Fruit fly (Drosophila melanogaster) whole organism, embryonic: Measurements from ENCODE around the gene CG4291.

Experiments
- ATbp ChIP-seq: fragments of 200-800 bp; sonication (Bioruptor generic); optimal IDR thresholded peaks from 2 replicates; lab custom pipeline; 2017; ENCODE audit warnings: missing biosample characterization, mild to moderate bottlenecking, missing genetic modification characterization, missing genetic modification reagents
- BtbVII ChIP-seq: fragments of 200-800 bp; sonication (Bioruptor generic); optimal IDR thresholded peaks from 3 replicates; lab custom pipeline; 2017; ENCODE audit warnings: missing biosample characterization, mild to moderate bottlenecking, missing genetic modification characterization
- CG10979 ChIP-seq: fragments of 200-800 bp; sonication (Bioruptor generic); optimal IDR thresholded peaks from 2 replicates; lab custom pipeline; 2018; ENCODE audit warnings: missing biosample characterization, mild to moderate bottlenecking, missing genetic modification characterization, moderate library complexity
- CG12299 ChIP-seq: fragments of 200-800 bp; sonication (Bioruptor generic); optimal IDR thresholded peaks from 2 replicates; lab custom pipeline; 2018; ENCODE audit warnings: missing biosample characterization, mild to moderate bottlenecking, missing genetic modification characterization
- CG14710 ChIP-seq: fragments of 200-800 bp; sonication (Bioruptor generic); optimal IDR thresholded peaks from 3 replicates; lab custom pipeline; 2019; ENCODE audit warnings: missing biosample characterization, mild to moderate bottlenecking, missing genetic modification characterization, moderate library complexity
- CG1529 ChIP-seq: fragments of 200-800 bp; sonication (Bioruptor generic); optimal IDR thresholded peaks from 3 replicates; lab custom pipeline; 2018; ENCODE audit warnings: missing biosample characterization, missing genetic modification characterization
- CG17359 ChIP-seq: fragments of 200-800 bp; sonication (Bioruptor generic); optimal IDR thresholded peaks from 3 replicates; lab custom pipeline; 2018; ENCODE audit warnings: missing biosample characterization, mild to moderate bottlenecking, missing genetic modification characterization, moderate library complexity
- CG17612 ChIP-seq: fragments of 200-800 bp; sonication (Bioruptor generic); IDR thresholded peaks from 2 replicates; pipeline ENCODE4 v1.3.6; 2022; ENCODE audit warnings: missing biosample characterization, missing genetic modification characterization
- CG17912 ChIP-seq: fragments of 200-800 bp; sonication (Bioruptor generic); optimal IDR thresholded peaks from 2 replicates; lab custom pipeline; 2018; ENCODE audit warnings: missing biosample characterization, mild to moderate bottlenecking, missing genetic modification characterization
- CG18599 ChIP-seq: fragments of 200-800 bp; sonication (Bioruptor generic); optimal IDR thresholded peaks from 3 replicates; lab custom pipeline; 2017; ENCODE audit warnings: missing biosample characterization, missing genetic modification characterization, mild to moderate bottlenecking, moderate library complexity, missing genetic modification reagents
- CG2678 ChIP-seq: fragments of 200-800 bp; sonication (Bioruptor generic); optimal IDR thresholded peaks from 3 replicates; lab custom pipeline; 2019; ENCODE audit warnings: missing biosample characterization, mild to moderate bottlenecking, missing genetic modification characterization, moderate library complexity
- CG3847 ChIP-seq: fragments of 200-800 bp; sonication (Bioruptor generic); IDR thresholded peaks from 2 replicates; pipeline ENCODE4 v1.3.6; 2022; ENCODE audit warnings: missing biosample characterization, missing genetic modification characterization
- CG6854 ChIP-seq: fragments of 200-800 bp; sonication (Bioruptor generic); optimal IDR thresholded peaks from 3 replicates; lab custom pipeline; 2017; ENCODE audit warnings: missing biosample characterization, mild to moderate bottlenecking, missing genetic modification characterization
- CG7839 ChIP-seq: fragments of 200-800 bp; sonication (Bioruptor generic); optimal IDR thresholded peaks from 3 replicates; lab custom pipeline; 2018; ENCODE audit warnings: missing biosample characterization, mild to moderate bottlenecking, missing genetic modification characterization, moderate library complexity
- CG9817 ChIP-seq: fragments of 200-800 bp; sonication (Bioruptor generic); optimal IDR thresholded peaks from 2 replicates; lab custom pipeline; 2018; ENCODE audit warnings: missing biosample characterization, mild to moderate bottlenecking, missing genetic modification characterization, moderate library complexity
- CrebB ChIP-seq: fragments of 200-800 bp; sonication (Bioruptor generic); optimal IDR thresholded peaks from 3 replicates; lab custom pipeline; 2018; ENCODE audit warnings: missing biosample characterization, mild to moderate bottlenecking, missing genetic modification characterization
- D19A ChIP-seq: fragments of 200-800 bp; optimal IDR thresholded peaks from 3 replicates; lab custom pipeline; 2019; ENCODE audit warnings: missing biosample characterization, mild to moderate bottlenecking, missing genetic modification characterization, moderate library complexity
- Ets97D ChIP-seq: fragments of 200-800 bp; sonication (Bioruptor generic); optimal IDR thresholded peaks from 3 replicates; lab custom pipeline; 2016; ENCODE audit warnings: missing biosample characterization, missing genetic modification characterization
- HmgD ChIP-seq: fragments of 200-800 bp; sonication (Bioruptor generic); optimal IDR thresholded peaks from 3 replicates; lab custom pipeline; 2016; ENCODE audit warnings: missing biosample characterization, missing genetic modification characterization
- Lpt ChIP-seq: fragments of >200 bp; optimal IDR thresholded peaks from 2 replicates; lab custom pipeline; 2018; ENCODE audit warnings: missing biosample characterization, missing genetic modification characterization
- MESR4 ChIP-seq: fragments of 200-800 bp; sonication (Bioruptor generic); optimal IDR thresholded peaks from 2 replicates; lab custom pipeline; 2018; ENCODE audit warnings: missing biosample characterization, mild to moderate bottlenecking, missing genetic modification characterization, moderate library complexity
- NK7.1 ChIP-seq: fragments of 200-800 bp; sonication (Bioruptor generic); optimal IDR thresholded peaks from 3 replicates; lab custom pipeline; 2016; ENCODE audit warnings: missing biosample characterization, missing genetic modification characterization
- Optix ChIP-seq: fragments of 200-800 bp; sonication (Bioruptor generic); IDR thresholded peaks from 3 replicates; pipeline ENCODE4 v1.3.6; 2022; ENCODE audit warnings: missing biosample characterization, missing genetic modification characterization
- Poxn ChIP-seq: fragments of 200-800 bp; sonication (Bioruptor generic); IDR thresholded peaks from 2 replicates; pipeline ENCODE4 v1.3.6; 2022; ENCODE audit warnings: missing biosample characterization, missing genetic modification characterization
- Ptx1 ChIP-seq: fragments of 200-800 bp; sonication (Bioruptor generic); IDR thresholded peaks from 2 replicates; pipeline ENCODE4 v1.3.6; 2022; ENCODE audit warnings: missing biosample characterization, missing genetic modification characterization
- Ravus ChIP-seq: fragments of 200-800 bp; sonication (Bioruptor generic); IDR thresholded peaks from 2 replicates; pipeline ENCODE4 v1.3.6; 2022; ENCODE audit warnings: missing biosample characterization, missing genetic modification characterization
- Sox100B ChIP-seq: fragments of 200-800 bp; sonication (Bioruptor generic); optimal IDR thresholded peaks from 3 replicates; lab custom pipeline; 2018; ENCODE audit warnings: missing biosample characterization, mild to moderate bottlenecking, missing genetic modification characterization
- abd-A ChIP-seq: fragments of 200-800 bp; sonication (Bioruptor generic); optimal IDR thresholded peaks from 3 replicates; lab custom pipeline; 2019; ENCODE audit warnings: missing biosample characterization, mild to moderate bottlenecking, missing genetic modification characterization, moderate library complexity
- amos ChIP-seq: fragments of 200-800 bp; sonication (Bioruptor generic); IDR thresholded peaks from 2 replicates; pipeline ENCODE4 v1.3.6; 2022; ENCODE audit warnings: missing biosample characterization, missing genetic modification characterization; ENCODE audit not compliant: partially characterized antibody
- ase ChIP-seq: fragments of 200-800 bp; sonication (Bioruptor generic); IDR thresholded peaks from 3 replicates; pipeline ENCODE4 v1.3.6; 2022; ENCODE audit warnings: missing biosample characterization, missing genetic modification characterization
- ash1 ChIP-seq: fragments of 200-800 bp; sonication (Bioruptor generic); optimal IDR thresholded peaks from 2 replicates; lab custom pipeline; 2018; ENCODE audit warnings: missing biosample characterization, mild to moderate bottlenecking, missing genetic modification characterization
- az2 ChIP-seq: fragments of 200-800 bp; sonication (Bioruptor generic); optimal IDR thresholded peaks from 3 replicates; lab custom pipeline; 2016; ENCODE audit warnings: missing biosample characterization, missing genetic modification characterization
- bcd ChIP-seq: fragments of 200-800 bp; sonication (Bioruptor generic); optimal IDR thresholded peaks from 2 replicates; lab custom pipeline; 2017; ENCODE audit warnings: missing biosample characterization, mild to moderate bottlenecking, missing genetic modification characterization
- cato ChIP-seq: fragments of 200-800 bp; sonication (Bioruptor generic); optimal IDR thresholded peaks from 2 replicates; lab custom pipeline; 2016; ENCODE audit warnings: missing biosample characterization, missing genetic modification characterization, borderline replicate concordance
- cg ChIP-seq: fragments of 200-800 bp; sonication (Bioruptor generic); optimal IDR thresholded peaks from 3 replicates; lab custom pipeline; 2019; ENCODE audit warnings: missing biosample characterization, mild to moderate bottlenecking, missing genetic modification characterization, moderate library complexity
- corto ChIP-seq: fragments of 200-800 bp; sonication (Bioruptor generic); optimal IDR thresholded peaks from 2 replicates; lab custom pipeline; 2016; ENCODE audit warnings: missing biosample characterization, mild to moderate bottlenecking, missing genetic modification characterization, moderate library complexity
- da ChIP-seq: fragments of 200-800 bp; sonication (Bioruptor generic); optimal IDR thresholded peaks from 2 replicates; lab custom pipeline; 2016; ENCODE audit warnings: missing biosample characterization, missing genetic modification characterization
- dpn ChIP-seq, 2 experiments: fragments of 200-800 bp; sonication (Bioruptor generic); optimal IDR thresholded peaks; 3 replicates each; lab custom pipeline; 2016; ENCODE audit warnings: missing biosample characterization in 2 of 2, missing genetic modification characterization in 2 of 2
- ewg ChIP-seq: fragments of 200-800 bp; sonication (Bioruptor generic); optimal IDR thresholded peaks from 3 replicates; lab custom pipeline; 2017; ENCODE audit warnings: mild to moderate bottlenecking, missing biosample characterization, missing genetic modification reagents, missing genetic modification characterization
- ftz-f1 ChIP-seq: fragments of 200-800 bp; sonication (Bioruptor generic); optimal IDR thresholded peaks from 2 replicates; lab custom pipeline; 2016; ENCODE audit warnings: missing biosample characterization, missing genetic modification characterization
- gfzf ChIP-seq: fragments of 200-800 bp; sonication (Bioruptor generic); optimal IDR thresholded peaks from 2 replicates; lab custom pipeline; 2016; ENCODE audit warnings: missing biosample characterization, mild to moderate bottlenecking, missing genetic modification characterization, moderate library complexity
- her ChIP-seq: fragments of 200-800 bp; sonication (Bioruptor generic); optimal IDR thresholded peaks from 2 replicates; lab custom pipeline; 2016; ENCODE audit warnings: missing biosample characterization, missing genetic modification characterization
- ken ChIP-seq: fragments of 200-800 bp; sonication (Bioruptor generic); IDR thresholded peaks from 3 replicates; pipeline ENCODE4 v1.3.6; 2022; ENCODE audit warnings: missing biosample characterization, missing genetic modification characterization
- mam ChIP-seq: fragments of 200-800 bp; sonication (Bioruptor generic); optimal IDR thresholded peaks from 3 replicates; lab custom pipeline; 2016; ENCODE audit warnings: missing biosample characterization, missing genetic modification characterization
- run ChIP-seq: fragments of 200-800 bp; sonication (Bioruptor generic); optimal IDR thresholded peaks from 3 replicates; lab custom pipeline; 2018; ENCODE audit warnings: missing biosample characterization, mild to moderate bottlenecking, missing genetic modification characterization
- slbo ChIP-seq: fragments of 200-800 bp; sonication (Bioruptor generic); IDR thresholded peaks from 2 replicates; pipeline ENCODE4 v1.3.6; 2022; ENCODE audit warnings: missing biosample characterization, missing genetic modification characterization
- sob ChIP-seq: fragments of 200-800 bp; sonication (Bioruptor generic); IDR thresholded peaks from 2 replicates; pipeline ENCODE4 v1.3.6; 2022; ENCODE audit warnings: missing biosample characterization, missing genetic modification characterization
- sqz ChIP-seq: fragments of 200-800 bp; sonication (Bioruptor generic); optimal IDR thresholded peaks from 3 replicates; lab custom pipeline; 2018; ENCODE audit warnings: missing biosample characterization, mild to moderate bottlenecking, missing genetic modification characterization
- tx ChIP-seq: fragments of 200-800 bp; sonication (Bioruptor generic); optimal IDR thresholded peaks from 2 replicates; lab custom pipeline; 2016; ENCODE audit warnings: missing biosample characterization, missing genetic modification characterization
- wek ChIP-seq: fragments of 200-800 bp; sonication (Bioruptor generic); optimal IDR thresholded peaks from 3 replicates; lab custom pipeline; 2018; ENCODE audit warnings: missing biosample characterization, mild to moderate bottlenecking, missing genetic modification characterization, moderate library complexity
- zfh2 ChIP-seq: fragments of 200-800 bp; sonication (Bioruptor generic); optimal IDR thresholded peaks from 2 replicates; lab custom pipeline; 2016; ENCODE audit warnings: missing biosample characterization, missing genetic modification characterization

The CG4291 gene

DNA sequence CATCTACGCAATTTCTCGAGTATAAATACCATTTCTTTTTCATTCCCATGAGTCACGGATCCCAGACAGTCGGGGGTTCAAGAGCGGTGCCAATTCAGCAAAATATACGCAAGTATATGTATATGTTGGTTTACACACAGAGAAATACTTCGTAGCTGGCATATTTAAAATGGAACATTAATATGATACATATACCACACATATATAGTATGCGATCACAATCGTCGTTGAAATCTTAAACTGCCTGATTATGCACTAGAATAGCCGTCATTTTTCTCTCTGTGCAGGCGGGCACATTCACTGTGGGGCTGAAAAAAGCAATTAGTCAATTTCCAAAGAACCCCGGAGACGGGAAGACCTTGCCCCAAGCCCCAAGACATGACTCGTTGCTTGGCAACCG lies 10.8 kb downstream of the CG4291 start (continued):
- TF ChIP-seq NK7.1 (GFP tag; lab: Kevin White, UChicago), result peak; percentile 26
- TF ChIP-seq tx (GFP tag; lab: Kevin White, UChicago), result peak; percentile 51
- peak; percentile 62 for TF ChIP-seq az2 (GFP tag; lab: Kevin White, UChicago)
- peak; percentile 61 for TF ChIP-seq ATbp
- TF ChIP-seq zfh2 (GFP tag; lab: Kevin White, UChicago), result peak; percentile 71
- peak; percentile 65 for TF ChIP-seq BtbVII (GFP tag; lab: Kevin White, UChicago)
- TF ChIP-seq corto (GFP tag; lab: Kevin White, UChicago), result peak; percentile 79
- TF ChIP-seq ftz-f1, result peak; percentile 38
- peak; percentile 76 for TF ChIP-seq CG7839 (tag; lab: Kevin White, UChicago)
- peak; percentile 52 for TF ChIP-seq CG6854
- TF ChIP-seq CG12299 (tag; lab: Kevin White, UChicago), result no peak
- no peak for TF ChIP-seq CG17912 (GFP tag; lab: Kevin White, UChicago)
- no peak for TF ChIP-seq ash1 (GFP tag; lab: Kevin White, UChicago)
- TF ChIP-seq sob, result peak; percentile 88
- peak; percentile 65; the same call in 1 of the 3 replicates for TF ChIP-seq ken
- no peak for TF ChIP-seq sqz (GFP tag; lab: Kevin White, UChicago)
- TF ChIP-seq HmgD (GFP tag; lab: Kevin White, UChicago), result no peak
- no peak for TF ChIP-seq D19A (tag; lab: Kevin White, UChicago)
- TF ChIP-seq slbo (GFP tag; lab: Robert Waterston, UW), result peak; percentile 93
- peak; percentile 58 for TF ChIP-seq CG10979 (tag; lab: Kevin White, UChicago)
- TF ChIP-seq cg (GFP tag; lab: Kevin White, UChicago), result no peak
- no peak for TF ChIP-seq gfzf (GFP tag; lab: Kevin White, UChicago)
- TF ChIP-seq mam (GFP tag; lab: Kevin White, UChicago), result peak; percentile 81
- TF ChIP-seq ase (GFP tag; lab: Robert Waterston, UW), result peak; percentile 66
- TF ChIP-seq Sox100B, result peak; percentile 17
- TF ChIP-seq her (GFP tag; lab: Kevin White, UChicago), result peak; percentile 10
- TF ChIP-seq Optix (GFP tag; lab: Robert Waterston, UW), result peak; percentile 59; the same call in 1 of the 3 replicates
- TF ChIP-seq CG9817 (tag; lab: Kevin White, UChicago), result peak; percentile 66
- peak; percentile 23 for TF ChIP-seq CG1529 (GFP tag; lab: Kevin White, UChicago)
- TF ChIP-seq cato (GFP tag; lab: Kevin White, UChicago), result no peak
- TF ChIP-seq abd-A (tag; lab: Kevin White, UChicago), result no peak
- peak; percentile 14 for TF ChIP-seq Ets97D (GFP tag; lab: Kevin White, UChicago)
- peak; percentile 43 for TF ChIP-seq ewg
- peak; percentile 39 for TF ChIP-seq CG14710
- no peak for TF ChIP-seq amos (GFP tag; lab: Robert Waterston, UW)
- peak; percentile 80 for TF ChIP-seq Ptx1
- TF ChIP-seq run, result no peak
- peak; percentile 31; the same call in 1 of the 2 replicates for TF ChIP-seq Poxn (GFP tag; lab: Robert Waterston, UW)
- TF ChIP-seq MESR4 (GFP tag; lab: Kevin White, UChicago), result no peak
- TF ChIP-seq wek (GFP tag; lab: Kevin White, UChicago), result no peak
- peak; percentile 85 for TF ChIP-seq CG18599 (GFP tag; lab: Kevin White, UChicago)
- peak; percentile 79 for TF ChIP-seq CG3847 (GFP tag; lab: Robert Waterston, UW)
- peak; percentile 60 for TF ChIP-seq Ravus (GFP tag; lab: Robert Waterston, UW)
- TF ChIP-seq da (GFP tag; lab: Kevin White, UChicago), result no peak
- peak; percentile 83 for TF ChIP-seq CG2678
- TF ChIP-seq dpn (GFP tag; optimal IDR thresholded peaks at IDR 0.05; lab: Kevin White, UChicago), result peak; percentile 74
- no peak for TF ChIP-seq Lpt (GFP tag; lab: Kevin White, UChicago)
- TF ChIP-seq CG17359, result peak; percentile 70
- peak; percentile 53 for TF ChIP-seq CrebB
- TF ChIP-seq bcd (GFP tag; lab: Kevin White, UChicago), result peak; percentile 75
- peak; percentile 55; the same call in 1 of the 2 replicates for TF ChIP-seq CG17612
